Fruit fly (Drosophila melanogaster): Measurements from ENCODE around the gene CG32407.

The CG32407 gene

dm6 chr3L:5952537-5952936 is 30.7 kb downstream of the CG32407 start (continued):
- no peak for TF ChIP-seq CG10209 (GFP tag; optimal IDR thresholded peaks at IDR 0.05)
- TF ChIP-seq Xrp1 (GFP tag; IDR thresholded peaks at IDR 0.05) = no peak
- TF ChIP-seq CG10147 (GFP tag; optimal IDR thresholded peaks at IDR 0.05) = no peak
- no peak for TF ChIP-seq CG1529 (GFP tag; optimal IDR thresholded peaks at IDR 0.05)

DNA sequence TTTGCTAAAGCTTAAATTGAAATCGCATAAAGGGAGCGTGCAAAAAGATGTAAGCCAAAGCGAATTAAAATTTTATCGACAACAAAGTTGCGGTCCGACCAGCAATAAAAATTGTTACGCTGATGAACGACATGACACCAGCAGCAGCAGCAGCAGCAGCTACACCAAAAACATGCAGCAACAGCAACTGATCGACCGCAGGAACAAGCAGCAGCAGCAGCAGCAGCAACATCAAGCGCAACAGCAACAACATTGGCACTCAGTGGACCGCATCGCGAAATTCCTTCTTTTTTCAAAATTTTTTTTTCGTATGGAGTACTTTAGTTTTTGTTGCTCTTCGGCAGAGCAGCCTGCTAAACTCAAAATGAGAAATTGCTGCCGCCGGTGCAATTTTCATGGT is 33.1 kb downstream of the CG32407 start:
- TF ChIP-seq CG32767 (GFP tag; IDR thresholded peaks at IDR 0.05) = no peak
- TF ChIP-seq pros (GFP tag; optimal IDR thresholded peaks at IDR 0.05) = no peak
- no peak for TF ChIP-seq Hey (tag; optimal IDR thresholded peaks at IDR 0.05)
- no peak for TF ChIP-seq aop (GFP tag; IDR thresholded peaks at IDR 0.05)
- no peak for TF ChIP-seq nom (GFP tag; optimal IDR thresholded peaks at IDR 0.05)
- TF ChIP-seq br (optimal IDR thresholded peaks at IDR 0.05) = no peak
- TF ChIP-seq Mrtf (GFP tag; IDR thresholded peaks at IDR 0.05) = no peak
- no peak for TF ChIP-seq slp2 (GFP tag; optimal IDR thresholded peaks at IDR 0.05)
- TF ChIP-seq CG18262 (tag; optimal IDR thresholded peaks at IDR 0.05) = no peak
- TF ChIP-seq en (GFP tag; optimal IDR thresholded peaks at IDR 0.05) = no peak
- TF ChIP-seq zen (tag; optimal IDR thresholded peaks at IDR 0.05) = no peak
- no peak for TF ChIP-seq Doc2 (GFP tag; IDR thresholded peaks at IDR 0.05)

dm6 chr3L:5957163-5957562 is 35.3 kb downstream of the CG32407 start:
- TF ChIP-seq lilli (GFP tag; optimal IDR thresholded peaks at IDR 0.05) (no peak), CTCF (GFP tag; optimal IDR thresholded peaks at IDR 0.05) (peak; percentile 73), sc (optimal IDR thresholded peaks at IDR 0.05) (no peak), sc (GFP tag; optimal IDR thresholded peaks at IDR 0.05) (no peak), nau (GFP tag; optimal IDR thresholded peaks at IDR 0.05) (no peak), oc (tag; optimal IDR thresholded peaks at IDR 0.05) (no peak), CG17568 (GFP tag; optimal IDR thresholded peaks at IDR 0.05) (no peak), aop (GFP tag; IDR thresholded peaks at IDR 0.05) (no peak), CG14441 (GFP tag; IDR thresholded peaks at IDR 0.05) (no peak), fd64A (GFP tag; optimal IDR thresholded peaks at IDR 0.05) (no peak), HLHmδ (GFP tag; optimal IDR thresholded peaks at IDR 0.05) (no peak), tll (GFP tag; optimal IDR thresholded peaks at IDR 0.05) (peak in 1 of 2 experiments; percentile 20), CG14710 (tag; optimal IDR thresholded peaks at IDR 0.05) (no peak), Ets65A (GFP tag) (peak; percentile 61), CG10654 (GFP tag; optimal IDR thresholded peaks at IDR 0.05) (no peak), onecut (GFP tag; IDR thresholded peaks at IDR 0.05) (0 out of 2 replicates have a peak, but pooled peaks have one; percentile 6), sens (GFP tag) (peak; percentile 32), CG10321 (GFP tag; IDR thresholded peaks at IDR 0.05) (no peak)

- TF ChIP-seq org-1 (GFP tag; optimal IDR thresholded peaks at IDR 0.05) (no peak), sens (GFP tag) (peak; percentile 35), cato (GFP tag; optimal IDR thresholded peaks at IDR 0.05; ENCODE audit: borderline replicate concordance) (no peak), CG18619 (GFP tag; optimal IDR thresholded peaks at IDR 0.05) (no peak), Ets65A (GFP tag) (peak; percentile 33), trem (tag; optimal IDR thresholded peaks at IDR 0.05) (no peak)
Observed at dm6 chr3L:5958117-5958516, 36.3 kb downstream of the CG32407 start.

dm6 chr3L:5964399-5964798 is 42.5 kb downstream of the CG32407 start:
- peak; percentile 32 for TF ChIP-seq CG1603 (tag; optimal IDR thresholded peaks at IDR 0.05)
- TF ChIP-seq sens (GFP tag) = peak; percentile 82
- TF ChIP-seq prd (optimal IDR thresholded peaks at IDR 0.05) = no peak
- peak; percentile 46; the same call in 2 of the 3 replicates for TF ChIP-seq prd (GFP tag; IDR thresholded peaks at IDR 0.05)
- TF ChIP-seq ato (GFP tag; IDR thresholded peaks at IDR 0.05; ENCODE audit: partially characterized antibody) = no peak
- TF ChIP-seq E2f2 (GFP tag; IDR thresholded peaks at IDR 0.05) = no peak
- TF ChIP-seq CG9727 (GFP tag; optimal IDR thresholded peaks at IDR 0.05) = peak; percentile 18
- peak; percentile 20 for TF ChIP-seq chn (GFP tag; optimal IDR thresholded peaks at IDR 0.05)
- peak; percentile 21 for TF ChIP-seq CG16863 (GFP tag; optimal IDR thresholded peaks at IDR 0.05)
- peak; percentile 58; the same call in 1 of the 2 replicates for TF ChIP-seq Xrp1 (GFP tag; IDR thresholded peaks at IDR 0.05)
- TF ChIP-seq chif (GFP tag; optimal IDR thresholded peaks at IDR 0.05) = peak in 1 of 2 experiments; percentile 20
- peak; percentile 31 for TF ChIP-seq gem (tag; optimal IDR thresholded peaks at IDR 0.05)
- 0 out of 2 replicates have a peak, but pooled peaks have one; percentile 14 for TF ChIP-seq CG32772 (GFP tag; IDR thresholded peaks at IDR 0.05)

Measured in whole organism, embryonic.